Worm (Caenorhabditis elegans) whole organism, midembryonic: ENCODE results near the gene pitr-4.

Experiments
- cog-1 ChIP-seq: sonication (generic microtip); optimal IDR thresholded peaks from 2 replicates; lab custom pipeline; 2016; ENCODE audit warnings: missing genetic modification characterization, missing compliant biosample characterization
- flt-1 ChIP-seq: fragments of 200-800 bp; sonication (Bioruptor generic); IDR thresholded peaks from 2 replicates; pipeline ENCODE4 v1.3.6; 2022; ENCODE audit warnings: missing genetic modification characterization, missing compliant biosample characterization
- klf-2 ChIP-seq: fragments of 200-800 bp; sonication (Bioruptor generic); conservative IDR thresholded peaks from 2 replicates; pipeline ENCODE4 v1.3.6; 2022; ENCODE audit warnings: missing genetic modification reagents, missing genetic modification characterization, missing compliant biosample characterization
- tab-1 ChIP-seq: fragments of 200-800 bp; sonication (Bioruptor generic); IDR thresholded peaks from 2 replicates; pipeline ENCODE4 v1.3.6; 2022; ENCODE audit warnings: missing genetic modification characterization, missing compliant biosample characterization

ce11 chrV:9615725-9616124, 45.7 kb downstream of the pitr-4 start, which contains the start of gene pqn-63:
- TF ChIP-seq klf-2 (no peak), flt-1 (GFP tag; lab: Robert Waterston, UW) (no peak), cog-1 (no peak), tab-1 (GFP tag; lab: Robert Waterston, UW) (no peak)
